Worm (Caenorhabditis elegans) whole organism, L2 larva: ENCODE data around the gene K11H3.8.
A peak's percentile ranks its signal among the peaks of the same experiment; 100 is the strongest.

Source experiments
- Y55F3AM.14 ChIP-seq: fragments of 200-800 bp; sonication (Bioruptor generic); optimal IDR thresholded peaks from 2 replicates; lab custom pipeline; 2018; ENCODE audit warnings: mild to moderate bottlenecking, missing genetic modification characterization, missing compliant biosample characterization
- ZK546.5 ChIP-seq: sonication (generic microtip); optimal IDR thresholded peaks from 2 replicates; lab custom pipeline; 2017; ENCODE audit warnings: missing biosample characterization, missing genetic modification characterization
- aly-2 ChIP-seq: fragments of 150-350 bp; optimal IDR thresholded peaks from 2 replicates; lab custom pipeline; 2014; ENCODE audit warnings: missing biosample characterization, missing genetic modification characterization
- blmp-1 ChIP-seq: sonication (generic microtip); optimal IDR thresholded peaks from 2 replicates; lab custom pipeline; 2017; ENCODE audit warnings: missing genetic modification characterization, mild to moderate bottlenecking, missing compliant biosample characterization, antibody characterized with exemption, moderate library complexity; ENCODE audit not compliant: insufficient read depth
- elt-3 ChIP-seq: sonication (generic microtip); optimal IDR thresholded peaks from 2 replicates; lab custom pipeline; 2017; ENCODE audit warnings: missing biosample characterization, missing genetic modification characterization
- lin-13 ChIP-seq: fragments of 150-350 bp; optimal IDR thresholded peaks from 2 replicates; lab custom pipeline; 2014; ENCODE audit warnings: missing biosample characterization, missing genetic modification reagents, missing genetic modification characterization
- mab-5 ChIP-seq: fragments of 150-350 bp; optimal IDR thresholded peaks from 2 replicates; lab custom pipeline; 2014; ENCODE audit warnings: missing biosample characterization, missing genetic modification characterization
- nhr-10 ChIP-seq: sonication (generic microtip); optimal IDR thresholded peaks from 2 replicates; lab custom pipeline; 2017; ENCODE audit warnings: missing biosample characterization, missing genetic modification characterization
- nhr-77 ChIP-seq: fragments of 150-350 bp; optimal IDR thresholded peaks from 2 replicates; lab custom pipeline; 2014; ENCODE audit warnings: missing biosample characterization, missing genetic modification characterization
- skn-1 ChIP-seq: sonication (generic microtip); optimal IDR thresholded peaks from 2 replicates; lab custom pipeline; 2017; ENCODE audit warnings: missing biosample characterization, missing genetic modification characterization
- snpc-4 ChIP-seq: fragments of 150-350 bp; optimal IDR thresholded peaks from 2 replicates; lab custom pipeline; 2014; ENCODE audit warnings: missing biosample characterization, missing genetic modification characterization

DNA sequence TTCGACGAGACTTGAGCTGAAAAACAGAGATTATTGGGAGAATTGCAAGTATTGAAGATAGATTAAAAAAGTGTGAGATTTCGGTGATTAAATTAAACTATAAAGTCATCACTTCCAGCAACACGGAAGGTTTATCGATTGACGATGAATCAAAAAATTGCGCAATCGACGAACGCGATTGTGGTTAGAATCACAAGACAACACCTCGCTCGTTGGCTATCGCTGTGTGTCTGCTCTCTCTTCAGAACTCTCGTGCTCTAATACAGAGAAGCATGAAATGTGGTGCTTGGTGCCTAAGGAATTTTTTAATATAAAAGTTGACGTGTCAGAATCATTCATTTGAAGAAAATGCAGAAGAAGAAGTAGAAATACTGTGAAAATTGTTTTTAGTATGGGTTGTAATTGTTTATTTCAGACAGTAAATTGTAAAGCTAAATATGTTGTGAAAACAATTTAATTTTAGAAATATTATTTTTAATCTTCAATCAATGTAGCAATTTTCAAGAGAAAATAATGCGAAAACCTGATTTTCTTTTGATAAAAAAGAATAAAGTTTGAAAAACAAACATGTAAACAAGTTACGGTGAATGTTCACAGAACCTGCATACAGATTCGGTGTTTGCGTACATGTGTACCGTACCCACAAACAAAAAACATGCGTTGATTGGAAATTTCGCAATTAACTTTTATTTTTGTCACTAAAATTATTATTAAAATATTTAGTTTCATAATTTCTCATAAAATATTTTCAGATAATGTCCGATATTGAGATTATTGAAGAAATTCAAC lies 7.6 kb upstream of the K11H3.8 start, which contains the start of the genes ZK632.10 and ZK632.11:
- no peak for TF ChIP-seq skn-1 (tag; lab: Kevin White, UChicago)
- no peak for TF ChIP-seq Y55F3AM.14 (GFP tag; lab: Kevin White, UChicago)
- TF ChIP-seq snpc-4: no peak
- TF ChIP-seq elt-3 (tag; lab: Kevin White, UChicago): no peak
- TF ChIP-seq nhr-77 (tag; lab: Kevin White, UChicago): no peak
- TF ChIP-seq ZK546.5: no peak
- peak; percentile 61 for TF ChIP-seq lin-13 (GFP tag; lab: Kevin White, UChicago)
- no peak for TF ChIP-seq aly-2
- no peak for TF ChIP-seq blmp-1
- no peak for TF ChIP-seq nhr-10
- no peak for TF ChIP-seq mab-5 (tag; lab: Kevin White, UChicago)
